Worm (Caenorhabditis elegans) whole organism, midembryonic: ENCODE measurements around the gene str-211.

ENCODE experiments used
- T22C8.4 ChIP-seq: fragments of 200-800 bp; sonication (Bioruptor generic); IDR thresholded peaks from 2 replicates; pipeline ENCODE4 v1.3.6; 2022; ENCODE audit warnings: missing genetic modification characterization, missing compliant biosample characterization
- cog-1 ChIP-seq: sonication (generic microtip); optimal IDR thresholded peaks from 2 replicates; lab custom pipeline; 2016; ENCODE audit warnings: missing genetic modification characterization, missing compliant biosample characterization
- flt-1 ChIP-seq: fragments of 200-800 bp; sonication (Bioruptor generic); IDR thresholded peaks from 2 replicates; pipeline ENCODE4 v1.3.6; 2022; ENCODE audit warnings: missing genetic modification characterization, missing compliant biosample characterization
- klf-2 ChIP-seq: fragments of 200-800 bp; sonication (Bioruptor generic); conservative IDR thresholded peaks from 2 replicates; pipeline ENCODE4 v1.3.6; 2022; ENCODE audit warnings: missing genetic modification reagents, missing genetic modification characterization, missing compliant biosample characterization
- med-1 ChIP-seq: sonication (generic microtip); optimal IDR thresholded peaks from 2 replicates; lab custom pipeline; 2017; ENCODE audit warnings: missing genetic modification characterization, mild to moderate bottlenecking, missing compliant biosample characterization, antibody characterized with exemption, missing genetic modification reagents; ENCODE audit not compliant: insufficient read depth
- ref-1 ChIP-seq: fragments of 200-800 bp; sonication (Bioruptor generic); conservative IDR thresholded peaks from 2 replicates; pipeline ENCODE4 v1.3.6; 2022; ENCODE audit warnings: missing genetic modification reagents, missing genetic modification characterization, missing compliant biosample characterization
- tab-1 ChIP-seq: fragments of 200-800 bp; sonication (Bioruptor generic); IDR thresholded peaks from 2 replicates; pipeline ENCODE4 v1.3.6; 2022; ENCODE audit warnings: missing genetic modification characterization, missing compliant biosample characterization
- ztf-23 ChIP-seq: fragments of 200-800 bp; sonication (Bioruptor generic); IDR thresholded peaks from 2 replicates; pipeline ENCODE4 v1.3.6; 2022; ENCODE audit warnings: missing genetic modification reagents, missing genetic modification characterization, missing compliant biosample characterization
- ztf-29 ChIP-seq: fragments of 200-800 bp; sonication (Bioruptor generic); IDR thresholded peaks from 2 replicates; pipeline ENCODE4 v1.3.6; 2022; ENCODE audit warnings: missing genetic modification reagents, missing genetic modification characterization, missing compliant biosample characterization

str-211 gene

ce11 chrV:4922024-4922423, 22.1 kb downstream of the str-211 start, which contains the start of gene srh-22:
Gene srh-22 (plus strand): TSS chrV:4922324.
- no peak for TF ChIP-seq med-1 (GFP tag; lab: Kevin White, UChicago)
- TF ChIP-seq tab-1 (GFP tag; lab: Robert Waterston, UW): no peak
- no peak for TF ChIP-seq klf-2 (GFP tag; lab: Robert Waterston, UW)
- no peak for TF ChIP-seq cog-1 (tag; lab: Kevin White, UChicago)
- TF ChIP-seq ref-1: no peak
- TF ChIP-seq ztf-29 (GFP tag; lab: Robert Waterston, UW): no peak
- no peak for TF ChIP-seq flt-1
- no peak for TF ChIP-seq ztf-23 (GFP tag; lab: Robert Waterston, UW)
- no peak for TF ChIP-seq T22C8.4

ce11 chrV:4920690-4921152, 23.4 kb downstream of the str-211 start, which contains the start of the genes C02E7.8 and srh-23:
Gene C02E7.8 (minus strand): TSS chrV:4920790.
Gene srh-23 (plus strand): TSS chrV:4921102.
- TF ChIP-seq tab-1 (GFP tag; lab: Robert Waterston, UW) (no peak), cog-1 (tag; lab: Kevin White, UChicago) (no peak), ztf-29 (GFP tag; lab: Robert Waterston, UW) (no peak), ref-1 (no peak), ztf-23 (GFP tag; lab: Robert Waterston, UW) (no peak), T22C8.4 (no peak), flt-1 (no peak), klf-2 (GFP tag; lab: Robert Waterston, UW) (no peak), med-1 (GFP tag; lab: Kevin White, UChicago) (no peak)

ce11 chrV:4918664-4919257, 25.4 kb downstream of the str-211 start, which contains the start of gene C02E7.6:
Gene C02E7.6 (plus strand): TSS chrV:4919207.
- TF ChIP-seq flt-1 (no peak), tab-1 (GFP tag; lab: Robert Waterston, UW) (no peak), ztf-23 (GFP tag; lab: Robert Waterston, UW) (no peak), ref-1 (no peak), ztf-29 (GFP tag; lab: Robert Waterston, UW) (no peak), klf-2 (GFP tag; lab: Robert Waterston, UW) (no peak; the same call in 1 of the 2 replicates), cog-1 (tag; lab: Kevin White, UChicago) (no peak), T22C8.4 (no peak), med-1 (GFP tag; lab: Kevin White, UChicago) (no peak)

- TF ChIP-seq cog-1 (tag; lab: Kevin White, UChicago) (no peak), T22C8.4 (no peak), tab-1 (GFP tag; lab: Robert Waterston, UW) (no peak), flt-1 (no peak), ref-1 (no peak), ztf-23 (GFP tag; lab: Robert Waterston, UW) (no peak), med-1 (GFP tag; lab: Kevin White, UChicago) (no peak), ztf-29 (GFP tag; lab: Robert Waterston, UW) (no peak), klf-2 (GFP tag; lab: Robert Waterston, UW) (no peak; the same call in 1 of the 2 replicates)
Observed at ce11 chrV:4918091-4918624, 26.0 kb downstream of the str-211 start, which contains the start of gene C02E7.7. Gene C02E7.7 (minus strand): TSS chrV:4918574.

- TF ChIP-seq ztf-29 (GFP tag; lab: Robert Waterston, UW) (no peak), T22C8.4 (no peak), ztf-23 (GFP tag; lab: Robert Waterston, UW) (no peak), med-1 (GFP tag; lab: Kevin White, UChicago) (no peak), cog-1 (tag; lab: Kevin White, UChicago) (no peak), klf-2 (GFP tag; lab: Robert Waterston, UW) (no peak), ref-1 (no peak), flt-1 (no peak), tab-1 (GFP tag; lab: Robert Waterston, UW) (no peak)
Observed at ce11 chrV:4914879-4915278, 29.2 kb downstream of the str-211 start, which contains the start of gene H23N18.6. Gene H23N18.6 (minus strand): TSS chrV:4915079.

- TF ChIP-seq tab-1 (GFP tag; lab: Robert Waterston, UW): no peak
- no peak for TF ChIP-seq ztf-29 (GFP tag; lab: Robert Waterston, UW)
- no peak for TF ChIP-seq klf-2 (GFP tag; lab: Robert Waterston, UW)
- no peak for TF ChIP-seq ref-1
- TF ChIP-seq med-1 (GFP tag; lab: Kevin White, UChicago): no peak
- no peak for TF ChIP-seq flt-1
- TF ChIP-seq T22C8.4: no peak
- no peak for TF ChIP-seq cog-1 (tag; lab: Kevin White, UChicago)
- no peak for TF ChIP-seq ztf-23 (GFP tag; lab: Robert Waterston, UW)
Observed at ce11 chrV:4913853-4914252, 30.3 kb downstream of the str-211 start.

ce11 chrV:4912313-4912712, 31.8 kb downstream of the str-211 start, which contains the start of gene H23N18.5:
Gene H23N18.5 (minus strand): TSS chrV:4912381.
- TF ChIP-seq ref-1 (no peak), flt-1 (no peak)

- TF ChIP-seq klf-2 (GFP tag; lab: Robert Waterston, UW): no peak
- TF ChIP-seq ztf-23 (GFP tag; lab: Robert Waterston, UW): no peak
- no peak for TF ChIP-seq flt-1
- no peak for TF ChIP-seq T22C8.4
- TF ChIP-seq med-1 (GFP tag; lab: Kevin White, UChicago): no peak
- TF ChIP-seq ref-1: no peak
- TF ChIP-seq tab-1 (GFP tag; lab: Robert Waterston, UW): no peak
- TF ChIP-seq cog-1 (tag; lab: Kevin White, UChicago): no peak
- TF ChIP-seq ztf-29 (GFP tag; lab: Robert Waterston, UW): no peak
Observed at ce11 chrV:4908591-4908990, 35.5 kb downstream of the str-211 start, which contains the start of gene ugt-13. Gene ugt-13 (plus strand): TSS chrV:4908884.

- TF ChIP-seq klf-2 (GFP tag; lab: Robert Waterston, UW) (no peak), T22C8.4 (no peak), tab-1 (GFP tag; lab: Robert Waterston, UW) (no peak), flt-1 (no peak), cog-1 (tag; lab: Kevin White, UChicago) (no peak), med-1 (GFP tag; lab: Kevin White, UChicago) (no peak), ztf-29 (GFP tag; lab: Robert Waterston, UW) (no peak), ztf-23 (GFP tag; lab: Robert Waterston, UW) (no peak), ref-1 (no peak)
Observed at ce11 chrV:4905953-4906352, 38.2 kb downstream of the str-211 start, which contains the start of gene ugt-14. Gene ugt-14 (plus strand): TSS chrV:4906253.
